Worm (Caenorhabditis elegans) whole organism, mixed stage, embryonic: ENCODE data around the gene ZK250.2.

Experiments used
- M03D4.4 ChIP-seq: sonication (generic microtip); optimal IDR thresholded peaks from 2 replicates; lab custom pipeline; 2017; ENCODE audit warnings: mild to moderate bottlenecking, missing genetic modification characterization, missing compliant biosample characterization
- blmp-1 ChIP-seq: fragments of 150-350 bp; optimal IDR thresholded peaks from 2 replicates; lab custom pipeline; 2014; ENCODE audit warnings: missing biosample characterization, missing genetic modification characterization
- ceh-39 ChIP-seq: fragments of 150-350 bp; optimal IDR thresholded peaks from 2 replicates; lab custom pipeline; 2014; ENCODE audit warnings: missing biosample characterization, missing genetic modification characterization
- ceh-83 ChIP-seq: fragments of 200-800 bp; sonication (Bioruptor generic); optimal IDR thresholded peaks from 2 replicates; lab custom pipeline; 2018; ENCODE audit warnings: mild to moderate bottlenecking, missing genetic modification characterization, missing compliant biosample characterization
- ces-1 ChIP-seq: fragments of 150-350 bp; optimal IDR thresholded peaks from 2 replicates; lab custom pipeline; 2014; ENCODE audit warnings: missing biosample characterization, missing genetic modification reagents, missing genetic modification characterization
- elt-1 ChIP-seq: sonication (generic microtip); optimal IDR thresholded peaks from 2 replicates; lab custom pipeline; 2017; ENCODE audit warnings: missing genetic modification characterization, mild to moderate bottlenecking, missing compliant biosample characterization, antibody characterized with exemption, moderate library complexity, borderline replicate concordance; ENCODE audit not compliant: insufficient read depth
- elt-3 ChIP-seq: fragments of 150-350 bp; optimal IDR thresholded peaks from 2 replicates; lab custom pipeline; 2014; ENCODE audit warnings: missing biosample characterization, missing genetic modification characterization
- ham-2 ChIP-seq: fragments of 200-800 bp; sonication (Bioruptor generic); optimal IDR thresholded peaks from 2 replicates; lab custom pipeline; 2018; ENCODE audit warnings: mild to moderate bottlenecking, missing genetic modification characterization, missing compliant biosample characterization
- hlh-1 ChIP-seq: fragments of 150-350 bp; optimal IDR thresholded peaks from 2 replicates; lab custom pipeline; 2014; ENCODE audit warnings: missing biosample characterization, missing genetic modification reagents, missing genetic modification characterization
- nhr-76 ChIP-seq: sonication (generic microtip); optimal IDR thresholded peaks from 2 replicates; lab custom pipeline; 2017; ENCODE audit warnings: missing biosample characterization, missing genetic modification characterization
- pha-4 ChIP-seq: fragments of 150-350 bp; optimal IDR thresholded peaks from 2 replicates; lab custom pipeline; 2018; ENCODE audit warnings: missing biosample characterization, missing genetic modification reagents, missing genetic modification characterization
- snpc-4 ChIP-seq: fragments of 150-350 bp; optimal IDR thresholded peaks from 2 replicates; lab custom pipeline; 2014; ENCODE audit warnings: missing biosample characterization, missing genetic modification characterization
- unc-39 ChIP-seq: fragments of 150-350 bp; optimal IDR thresholded peaks from 2 replicates; lab custom pipeline; 2014; ENCODE audit warnings: missing biosample characterization, missing genetic modification characterization
- unc-62 ChIP-seq: fragments of 150-350 bp; optimal IDR thresholded peaks from 2 replicates; lab custom pipeline; 2014; ENCODE audit warnings: missing biosample characterization, missing genetic modification reagents, missing genetic modification characterization

- no peak for TF ChIP-seq unc-39 (tag; lab: Kevin White, UChicago)
- TF ChIP-seq M03D4.4 (tag; lab: Kevin White, UChicago), result no peak
- no peak for TF ChIP-seq ceh-39 (tag; lab: Kevin White, UChicago)
- no peak for TF ChIP-seq nhr-76 (tag; lab: Kevin White, UChicago)
- no peak for TF ChIP-seq snpc-4
- TF ChIP-seq pha-4 (tag; lab: Kevin White, UChicago), result no peak
- TF ChIP-seq unc-62 (GFP tag; lab: Kevin White, UChicago), result no peak
- TF ChIP-seq elt-3 (tag; lab: Kevin White, UChicago), result no peak
- no peak for TF ChIP-seq elt-1 (tag; lab: Kevin White, UChicago)
- TF ChIP-seq ham-2 (GFP tag; lab: Kevin White, UChicago), result no peak
- no peak for TF ChIP-seq ces-1 (GFP tag; lab: Kevin White, UChicago)
- no peak for TF ChIP-seq ceh-83 (GFP tag; lab: Kevin White, UChicago)
- no peak for TF ChIP-seq hlh-1
- TF ChIP-seq blmp-1 (tag; lab: Kevin White, UChicago), result no peak
Observed at ce11 chrII:1946427-1946826, 2.1 kb upstream of the ZK250.2 start, which contains the start of gene math-48.
